Worm (Caenorhabditis elegans) whole organism, young adult: Measurements from ENCODE around the gene R07B1.11.

ENCODE experiments used
- B0035.1 ChIP-seq: sonication (generic microtip); optimal IDR thresholded peaks from 2 replicates; lab custom pipeline; 2016; ENCODE audit warnings: missing genetic modification characterization, mild to moderate bottlenecking, missing compliant biosample characterization, missing genotype, missing genetic modification reagents
- B0336.3 ChIP-seq: fragments of 200-800 bp; sonication (Bioruptor generic); IDR thresholded peaks from 2 replicates; pipeline ENCODE4 v1.3.6; 2022; ENCODE audit warnings: missing genetic modification characterization, missing compliant biosample characterization
- C17E4.6 ChIP-seq: fragments of 200-800 bp; sonication (Bioruptor generic); IDR thresholded peaks from 2 replicates; pipeline ENCODE4 v1.3.6; 2022; ENCODE audit warnings: missing genetic modification reagents, missing genetic modification characterization, missing compliant biosample characterization
- F22D6.2 ChIP-seq: sonication (generic microtip); optimal IDR thresholded peaks from 2 replicates; lab custom pipeline; 2016; ENCODE audit warnings: mild to moderate bottlenecking, missing genetic modification characterization, missing compliant biosample characterization
- F33H1.4 ChIP-seq: fragments of 200-800 bp; sonication (Bioruptor generic); IDR thresholded peaks from 2 replicates; pipeline ENCODE4 v1.3.6; 2022; ENCODE audit warnings: missing genetic modification reagents, missing genetic modification characterization, missing compliant biosample characterization
- F39B2.1 ChIP-seq: fragments of 200-800 bp; sonication (Bioruptor generic); IDR thresholded peaks from 2 replicates; pipeline ENCODE4 v1.3.6; 2022; ENCODE audit warnings: missing genetic modification reagents, missing genetic modification characterization, missing compliant biosample characterization
- K11D2.4 ChIP-seq: fragments of 200-800 bp; sonication (Bioruptor generic); IDR thresholded peaks from 2 replicates; pipeline ENCODE4 v1.3.6; 2022; ENCODE audit warnings: missing genetic modification reagents, missing genetic modification characterization, missing compliant biosample characterization
- T07F8.4 ChIP-seq: sonication (generic microtip); optimal IDR thresholded peaks from 2 replicates; lab custom pipeline; 2016; ENCODE audit warnings: mild to moderate bottlenecking, missing genetic modification characterization, moderate library complexity, missing compliant biosample characterization
- T26A5.8 ChIP-seq: sonication (generic microtip); optimal IDR thresholded peaks from 2 replicates; lab custom pipeline; 2016; ENCODE audit warnings: missing genetic modification characterization, missing compliant biosample characterization
- Y53F4B.3 ChIP-seq: fragments of 200-800 bp; sonication (Bioruptor generic); IDR thresholded peaks from 2 replicates; pipeline ENCODE4 v1.3.6; 2022; ENCODE audit warnings: missing genetic modification reagents, missing genetic modification characterization, missing compliant biosample characterization
- Y67H2A.10 ChIP-seq: fragments of 200-800 bp; sonication (Bioruptor generic); conservative IDR thresholded peaks from 2 replicates; pipeline ENCODE4 v1.3.6; 2022; ENCODE audit warnings: missing genetic modification reagents, missing genetic modification characterization, missing compliant biosample characterization
- Y95B8A.8 ChIP-seq: fragments of 200-800 bp; sonication (Bioruptor generic); IDR thresholded peaks from 2 replicates; pipeline ENCODE4 v1.3.6; 2022; ENCODE audit warnings: missing genetic modification reagents, missing genetic modification characterization, missing compliant biosample characterization
- ZK185.1 ChIP-seq: sonication (generic microtip); optimal IDR thresholded peaks from 2 replicates; lab custom pipeline; 2016; ENCODE audit warnings: mild to moderate bottlenecking, missing genetic modification characterization, missing compliant biosample characterization; ENCODE audit not compliant: poor library complexity, severe bottlenecking
- akir-1 ChIP-seq: fragments of 200-800 bp; sonication (Bioruptor generic); optimal IDR thresholded peaks from 2 replicates; lab custom pipeline; 2018; ENCODE audit warnings: mild to moderate bottlenecking, missing genetic modification characterization, moderate library complexity, missing compliant biosample characterization
- ama-1 ChIP-seq, 3 experiments: fragments of 150-350 bp in 1 of 3; sonication (generic microtip) in 2 of 3; optimal IDR thresholded peaks; 2 replicates each; lab custom pipeline; 2014 to 2018; ENCODE audit warnings: missing biosample characterization in 2 of 3, missing genetic modification characterization in 2 of 3, missing genetic modification reagents in 2 of 3
- aptf-3 ChIP-seq: fragments of 200-800 bp; sonication (Bioruptor generic); IDR thresholded peaks from 2 replicates; pipeline ENCODE4 v1.3.6; 2022; ENCODE audit warnings: missing genetic modification characterization, missing compliant biosample characterization
- attf-6 ChIP-seq: fragments of 200-800 bp; sonication (Bioruptor generic); IDR thresholded peaks from 2 replicates; pipeline ENCODE4 v1.3.6; 2022; ENCODE audit warnings: missing genetic modification reagents, missing genetic modification characterization, missing compliant biosample characterization
- bed-2 ChIP-seq: fragments of 200-800 bp; sonication (Bioruptor generic); IDR thresholded peaks from 2 replicates; pipeline ENCODE4 v1.3.6; 2022; ENCODE audit warnings: missing genetic modification reagents, missing genetic modification characterization, missing compliant biosample characterization
- ccch-3 ChIP-seq: fragments of 200-800 bp; sonication (Bioruptor generic); optimal IDR thresholded peaks from 2 replicates; lab custom pipeline; 2018; ENCODE audit warnings: mild to moderate bottlenecking, missing genetic modification characterization, missing compliant biosample characterization
- ceh-79 ChIP-seq: sonication (generic microtip); optimal IDR thresholded peaks from 2 replicates; lab custom pipeline; 2017; ENCODE audit warnings: mild to moderate bottlenecking, missing genetic modification characterization, missing compliant biosample characterization
- chd-7 ChIP-seq: sonication (generic microtip); optimal IDR thresholded peaks from 2 replicates; lab custom pipeline; 2016; ENCODE audit warnings: mild to moderate bottlenecking, missing genetic modification characterization, moderate library complexity, missing compliant biosample characterization
- dpl-1 ChIP-seq: fragments of 150-350 bp; optimal IDR thresholded peaks from 2 replicates; lab custom pipeline; 2014; ENCODE audit warnings: missing biosample characterization, missing genetic modification reagents, missing genetic modification characterization
- hmg-1.2 ChIP-seq: fragments of 200-800 bp; sonication (Bioruptor generic); IDR thresholded peaks from 2 replicates; pipeline ENCODE4 v1.3.6; 2022; ENCODE audit warnings: missing genetic modification reagents, missing genetic modification characterization, missing compliant biosample characterization
- hsf-1 ChIP-seq: fragments of 200-800 bp; sonication (Bioruptor generic); IDR thresholded peaks from 2 replicates; pipeline ENCODE4 v1.3.6; 2022; ENCODE audit warnings: missing genetic modification reagents, missing genetic modification characterization, missing compliant biosample characterization
- lag-1 ChIP-seq: fragments of 200-800 bp; sonication (Bioruptor generic); IDR thresholded peaks from 2 replicates; pipeline ENCODE4 v1.3.6; 2022; ENCODE audit warnings: missing genetic modification reagents, missing genetic modification characterization, missing compliant biosample characterization
- madf-10 ChIP-seq: sonication (generic microtip); optimal IDR thresholded peaks from 2 replicates; lab custom pipeline; 2016; ENCODE audit warnings: mild to moderate bottlenecking, missing genetic modification characterization, missing compliant biosample characterization
- madf-3 ChIP-seq: fragments of 200-800 bp; sonication (Bioruptor generic); IDR thresholded peaks from 2 replicates; pipeline ENCODE4 v1.3.6; 2022; ENCODE audit warnings: missing genetic modification reagents, missing genetic modification characterization, missing compliant biosample characterization
- madf-8 ChIP-seq: fragments of 200-800 bp; sonication (Bioruptor generic); conservative IDR thresholded peaks from 2 replicates; pipeline ENCODE4 v1.3.6; 2022; ENCODE audit warnings: missing genetic modification reagents, missing genetic modification characterization, missing compliant biosample characterization
- mel-28 ChIP-seq: sonication (generic microtip); optimal IDR thresholded peaks from 2 replicates; lab custom pipeline; 2016; ENCODE audit warnings: borderline replicate concordance, mild to moderate bottlenecking, missing genetic modification characterization, missing compliant biosample characterization
- mxl-1 ChIP-seq: sonication (generic microtip); optimal IDR thresholded peaks from 2 replicates; lab custom pipeline; 2016; ENCODE audit warnings: missing genetic modification characterization, missing compliant biosample characterization
- nfya-1 ChIP-seq: sonication (generic microtip); optimal IDR thresholded peaks from 2 replicates; lab custom pipeline; 2017; ENCODE audit warnings: antibody characterized with exemption, missing compliant biosample characterization, missing genetic modification characterization, borderline replicate concordance; ENCODE audit not compliant: insufficient read depth
- nfyb-1 ChIP-seq: fragments of 200-800 bp; sonication (Bioruptor generic); IDR thresholded peaks from 2 replicates; pipeline ENCODE4 v1.3.6; 2022; ENCODE audit warnings: missing genetic modification reagents, missing genetic modification characterization, missing compliant biosample characterization
- nhr-179 ChIP-seq: sonication (generic microtip); optimal IDR thresholded peaks from 2 replicates; lab custom pipeline; 2016; ENCODE audit warnings: mild to moderate bottlenecking, missing genetic modification characterization, missing compliant biosample characterization
- nhr-80 ChIP-seq: sonication (generic microtip); optimal IDR thresholded peaks from 2 replicates; lab custom pipeline; 2016; ENCODE audit warnings: missing genetic modification characterization, missing compliant biosample characterization
- pha-4 ChIP-seq: fragments of 150-350 bp; sonication (generic microtip); optimal IDR thresholded peaks from 2 replicates; lab custom pipeline; 2014; ENCODE audit warnings: missing biosample characterization, missing genetic modification reagents, missing genetic modification characterization
- rcor-1 ChIP-seq: fragments of 200-800 bp; sonication (Bioruptor generic); IDR thresholded peaks from 2 replicates; pipeline ENCODE4 v1.3.6; 2022; ENCODE audit warnings: missing genetic modification reagents, missing genetic modification characterization, missing compliant biosample characterization
- repo-1 ChIP-seq: sonication (generic microtip); optimal IDR thresholded peaks from 2 replicates; lab custom pipeline; 2017; ENCODE audit warnings: mild to moderate bottlenecking, missing genetic modification characterization, missing compliant biosample characterization
- sdz-38 ChIP-seq: sonication (generic microtip); optimal IDR thresholded peaks from 2 replicates; lab custom pipeline; 2016; ENCODE audit warnings: missing genotype, missing genetic modification characterization, missing compliant biosample characterization
- sea-2 ChIP-seq: fragments of 200-800 bp; sonication (Bioruptor generic); IDR thresholded peaks from 2 replicates; pipeline ENCODE4 v1.3.6; 2022; ENCODE audit warnings: missing genetic modification characterization, missing compliant biosample characterization
- snpc-1.3 ChIP-seq: sonication (generic microtip); optimal IDR thresholded peaks from 2 replicates; lab custom pipeline; 2017; ENCODE audit warnings: missing genetic modification characterization, mild to moderate bottlenecking, missing compliant biosample characterization, antibody characterized with exemption, moderate library complexity, missing genotype, missing genetic modification reagents; ENCODE audit not compliant: insufficient read depth
- sptf-2 ChIP-seq: fragments of 200-800 bp; sonication (Bioruptor generic); optimal IDR thresholded peaks from 2 replicates; lab custom pipeline; 2018; ENCODE audit warnings: mild to moderate bottlenecking, missing genetic modification characterization, missing compliant biosample characterization
- tbx-9 ChIP-seq: sonication (generic microtip); optimal IDR thresholded peaks from 2 replicates; lab custom pipeline; 2016; ENCODE audit warnings: borderline replicate concordance, missing genetic modification characterization, inconsistent platforms, missing compliant biosample characterization
- tlf-1 ChIP-seq: fragments of 200-800 bp; sonication (Bioruptor generic); optimal IDR thresholded peaks from 2 replicates; lab custom pipeline; 2018; ENCODE audit warnings: mild to moderate bottlenecking, missing genetic modification characterization, missing compliant biosample characterization
- unc-130 ChIP-seq: sonication (generic microtip); optimal IDR thresholded peaks from 2 replicates; lab custom pipeline; 2016; ENCODE audit warnings: missing genetic modification reagents, missing genetic modification characterization, missing compliant biosample characterization
- xnd-1 ChIP-seq: sonication (generic microtip); optimal IDR thresholded peaks from 2 replicates; lab custom pipeline; 2016; ENCODE audit warnings: missing genotype, missing genetic modification reagents, missing genetic modification characterization, missing compliant biosample characterization
- ztf-28 ChIP-seq: fragments of 200-800 bp; sonication (Bioruptor generic); IDR thresholded peaks from 2 replicates; pipeline ENCODE4 v1.3.6; 2022; ENCODE audit warnings: missing genetic modification reagents, missing genetic modification characterization, missing compliant biosample characterization

R07B1.11 gene

ce11 chrX:9882112-9882511, 25.4 kb downstream of the R07B1.11 start, which contains the start of gene glo-1:
Gene glo-1 (minus strand): TSS chrX:9882212.
- TF ChIP-seq bed-2 (no peak), Y67H2A.10 (no peak), nhr-179 (tag; lab: Kevin White, UChicago) (no peak), akir-1 (GFP tag; lab: Kevin White, UChicago) (no peak), xnd-1 (tag; lab: Kevin White, UChicago) (no peak), chd-7 (no peak), lag-1 (GFP tag; lab: Robert Waterston, UW) (no peak), nfya-1 (no peak), mel-28 (tag; lab: Kevin White, UChicago) (no peak), ccch-3 (no peak), F33H1.4 (GFP tag; lab: Robert Waterston, UW) (no peak), F39B2.1 (GFP tag; lab: Robert Waterston, UW) (no peak), B0035.1 (tag; lab: Kevin White, UChicago) (no peak), madf-10 (tag; lab: Kevin White, UChicago) (no peak), sea-2 (no peak), ceh-79 (tag; lab: Kevin White, UChicago) (no peak)

- TF ChIP-seq nhr-80, result peak; percentile 68
- TF ChIP-seq aptf-3 (GFP tag; lab: Robert Waterston, UW), result no peak
Observed at ce11 chrX:9882572-9882971, 25.9 kb downstream of the R07B1.11 start.

ce11 chrX:9883837-9884324, 27.2 kb downstream of the R07B1.11 start, which contains the start of gene mrp-4:
Gene mrp-4 (plus strand): TSS chrX:9884274.
- TF ChIP-seq mxl-1 (tag; lab: Kevin White, UChicago) (no peak), akir-1 (GFP tag; lab: Kevin White, UChicago) (no peak), bed-2 (no peak), Y53F4B.3 (GFP tag; lab: Robert Waterston, UW) (no peak), hsf-1 (GFP tag; lab: Robert Waterston, UW) (peak; percentile 63), sptf-2 (GFP tag; lab: Kevin White, UChicago) (no peak), T07F8.4 (no peak), F22D6.2 (tag; lab: Kevin White, UChicago) (no peak), tbx-9 (tag; lab: Kevin White, UChicago) (no peak), ZK185.1 (tag; lab: Kevin White, UChicago) (no peak), rcor-1 (GFP tag; lab: Robert Waterston, UW) (no peak), C17E4.6 (GFP tag; lab: Robert Waterston, UW) (no peak), T26A5.8 (tag; lab: Kevin White, UChicago) (no peak), snpc-1.3 (tag; lab: Kevin White, UChicago) (no peak), tlf-1 (GFP tag; lab: Kevin White, UChicago) (no peak), nfyb-1 (GFP tag; lab: Robert Waterston, UW) (no peak), pha-4 (tag; lab: Kevin White, UChicago) (no peak), madf-8 (GFP tag; lab: Robert Waterston, UW) (peak; percentile 41), aptf-3 (GFP tag; lab: Robert Waterston, UW) (peak; percentile 99), xnd-1 (tag; lab: Kevin White, UChicago) (peak; percentile 19), hmg-1.2 (GFP tag; lab: Robert Waterston, UW) (peak; percentile 82), sdz-38 (no peak), dpl-1 (GFP tag; lab: Kevin White, UChicago) (peak; percentile 36), attf-6 (GFP tag; lab: Robert Waterston, UW) (no peak), unc-130 (no peak), K11D2.4 (GFP tag; lab: Robert Waterston, UW) (no peak), repo-1 (tag; lab: Kevin White, UChicago) (no peak), B0336.3 (GFP tag; lab: Robert Waterston, UW) (no peak), madf-3 (GFP tag; lab: Robert Waterston, UW) (0 out of 2 replicates have a peak, but pooled peaks have one; percentile 53), ama-1 (optimal IDR thresholded peaks at IDR 0.05; lab: Kevin White, UChicago) (no peak), ama-1 (GFP tag; optimal IDR thresholded peaks at IDR 0.05; lab: Kevin White, UChicago) (no peak), Y95B8A.8 (0 out of 2 replicates have a peak, but pooled peaks have one; percentile 10), ztf-28 (GFP tag; lab: Robert Waterston, UW) (no peak)
